Worm (Caenorhabditis elegans) whole organism, young adult: ENCODE results near the gene ife-2.

Source experiments
- B0019.2 ChIP-seq: fragments of 200-800 bp; sonication (Bioruptor generic); conservative IDR thresholded peaks from 2 replicates; pipeline ENCODE4 v1.3.6; 2022; ENCODE audit warnings: missing genetic modification reagents, missing genetic modification characterization, missing compliant biosample characterization
- B0336.3 ChIP-seq: fragments of 200-800 bp; sonication (Bioruptor generic); IDR thresholded peaks from 2 replicates; pipeline ENCODE4 v1.3.6; 2022; ENCODE audit warnings: missing genetic modification characterization, missing compliant biosample characterization
- C17E4.6 ChIP-seq: fragments of 200-800 bp; sonication (Bioruptor generic); IDR thresholded peaks from 2 replicates; pipeline ENCODE4 v1.3.6; 2022; ENCODE audit warnings: missing genetic modification reagents, missing genetic modification characterization, missing compliant biosample characterization
- F22D6.2 ChIP-seq: sonication (generic microtip); optimal IDR thresholded peaks from 2 replicates; lab custom pipeline; 2016; ENCODE audit warnings: mild to moderate bottlenecking, missing genetic modification characterization, missing compliant biosample characterization
- F33H1.4 ChIP-seq: fragments of 200-800 bp; sonication (Bioruptor generic); IDR thresholded peaks from 2 replicates; pipeline ENCODE4 v1.3.6; 2022; ENCODE audit warnings: missing genetic modification reagents, missing genetic modification characterization, missing compliant biosample characterization
- F37B4.10 ChIP-seq: fragments of 200-800 bp; sonication (Bioruptor generic); IDR thresholded peaks from 2 replicates; pipeline ENCODE4 v1.3.6; 2022; ENCODE audit warnings: missing genetic modification characterization, missing compliant biosample characterization
- F57C9.4 ChIP-seq: sonication (generic microtip); optimal IDR thresholded peaks from 2 replicates; lab custom pipeline; 2017; ENCODE audit warnings: mild to moderate bottlenecking, missing genetic modification characterization, missing compliant biosample characterization
- T26A5.8 ChIP-seq: sonication (generic microtip); optimal IDR thresholded peaks from 2 replicates; lab custom pipeline; 2016; ENCODE audit warnings: missing genetic modification characterization, missing compliant biosample characterization
- ama-1 ChIP-seq, 3 experiments: fragments of 150-350 bp in 1 of 3; sonication (generic microtip) in 2 of 3; optimal IDR thresholded peaks; 2 replicates each; lab custom pipeline; 2014 to 2018; ENCODE audit warnings: missing biosample characterization in 2 of 3, missing genetic modification characterization in 2 of 3, missing genetic modification reagents in 2 of 3
- atf-7 ChIP-seq: sonication (generic microtip); optimal IDR thresholded peaks from 2 replicates; lab custom pipeline; 2017; ENCODE audit warnings: mild to moderate bottlenecking, missing genetic modification characterization, missing compliant biosample characterization
- cebp-1 ChIP-seq, 2 experiments: fragments of 200-800 bp in 1 of 2; sonication (Bioruptor generic) in 1 of 2; sonication (generic microtip) in 1 of 2; IDR thresholded peaks in 1 of 2; optimal IDR thresholded peaks in 1 of 2; 2 replicates each; pipeline versions ENCODE4 v1.3.6 to Lab custom; 2017 to 2022; ENCODE audit warnings: missing compliant biosample characterization in 2 of 2, missing genetic modification characterization in 2 of 2, mild to moderate bottlenecking in 1 of 2, missing genetic modification reagents in 1 of 2, moderate library complexity in 1 of 2
- ceh-27 ChIP-seq: fragments of 200-800 bp; sonication (Bioruptor generic); optimal IDR thresholded peaks from 2 replicates; lab custom pipeline; 2018; ENCODE audit warnings: mild to moderate bottlenecking, missing genetic modification characterization, moderate library complexity, missing compliant biosample characterization
- ceh-58 ChIP-seq: fragments of 200-800 bp; sonication (Bioruptor generic); IDR thresholded peaks from 2 replicates; pipeline ENCODE4 v1.3.6; 2022; ENCODE audit warnings: missing genetic modification characterization, missing compliant biosample characterization
- ceh-79 ChIP-seq: sonication (generic microtip); optimal IDR thresholded peaks from 2 replicates; lab custom pipeline; 2017; ENCODE audit warnings: mild to moderate bottlenecking, missing genetic modification characterization, missing compliant biosample characterization
- ceh-91 ChIP-seq: fragments of 200-800 bp; sonication (Bioruptor generic); IDR thresholded peaks from 2 replicates; pipeline ENCODE4 v1.3.6; 2022; ENCODE audit warnings: missing genetic modification reagents, missing genetic modification characterization, missing compliant biosample characterization
- die-1 ChIP-seq: sonication (generic microtip); optimal IDR thresholded peaks from 2 replicates; lab custom pipeline; 2016; ENCODE audit warnings: missing genotype, mild to moderate bottlenecking, missing genetic modification characterization, missing compliant biosample characterization
- dox-1 ChIP-seq: fragments of 200-800 bp; sonication (Bioruptor generic); IDR thresholded peaks from 2 replicates; pipeline ENCODE4 v1.3.6; 2022; ENCODE audit warnings: missing genetic modification reagents, missing genetic modification characterization, missing compliant biosample characterization
- dpl-1 ChIP-seq: fragments of 150-350 bp; optimal IDR thresholded peaks from 2 replicates; lab custom pipeline; 2014; ENCODE audit warnings: missing biosample characterization, missing genetic modification reagents, missing genetic modification characterization
- efl-1 ChIP-seq: fragments of 150-350 bp; optimal IDR thresholded peaks from 2 replicates; lab custom pipeline; 2014; ENCODE audit warnings: missing biosample characterization, missing genetic modification reagents, missing genetic modification characterization
- egl-44 ChIP-seq: fragments of 200-800 bp; sonication (Bioruptor generic); IDR thresholded peaks from 2 replicates; pipeline ENCODE4 v1.3.6; 2022; ENCODE audit warnings: missing genetic modification reagents, missing genetic modification characterization, missing compliant biosample characterization
- egrh-3 ChIP-seq: fragments of 200-800 bp; sonication (Bioruptor generic); IDR thresholded peaks from 2 replicates; pipeline ENCODE4 v1.3.6; 2022; ENCODE audit warnings: missing genetic modification reagents, missing genetic modification characterization, missing compliant biosample characterization
- ekl-4 ChIP-seq: fragments of 200-800 bp; sonication (Bioruptor generic); IDR thresholded peaks from 2 replicates; pipeline ENCODE4 v1.3.6; 2022; ENCODE audit warnings: missing genetic modification reagents, missing genetic modification characterization, missing compliant biosample characterization
- fkh-3 ChIP-seq: sonication (generic microtip); optimal IDR thresholded peaks from 2 replicates; lab custom pipeline; 2016; ENCODE audit warnings: mild to moderate bottlenecking, missing genetic modification characterization, missing compliant biosample characterization
- him-1 ChIP-seq: sonication (generic microtip); optimal IDR thresholded peaks from 2 replicates; lab custom pipeline; 2016; ENCODE audit warnings: missing genotype, missing genetic modification reagents, missing genetic modification characterization, missing compliant biosample characterization
- hmg-1.2 ChIP-seq: fragments of 200-800 bp; sonication (Bioruptor generic); IDR thresholded peaks from 2 replicates; pipeline ENCODE4 v1.3.6; 2022; ENCODE audit warnings: missing genetic modification reagents, missing genetic modification characterization, missing compliant biosample characterization
- lag-1 ChIP-seq: fragments of 200-800 bp; sonication (Bioruptor generic); IDR thresholded peaks from 2 replicates; pipeline ENCODE4 v1.3.6; 2022; ENCODE audit warnings: missing genetic modification reagents, missing genetic modification characterization, missing compliant biosample characterization
- madf-10 ChIP-seq: sonication (generic microtip); optimal IDR thresholded peaks from 2 replicates; lab custom pipeline; 2016; ENCODE audit warnings: mild to moderate bottlenecking, missing genetic modification characterization, missing compliant biosample characterization
- madf-6 ChIP-seq: fragments of 200-800 bp; sonication (Bioruptor generic); IDR thresholded peaks from 2 replicates; pipeline ENCODE4 v1.3.6; 2022; ENCODE audit warnings: missing genetic modification reagents, missing genetic modification characterization, missing compliant biosample characterization
- mel-28 ChIP-seq: sonication (generic microtip); optimal IDR thresholded peaks from 2 replicates; lab custom pipeline; 2016; ENCODE audit warnings: borderline replicate concordance, mild to moderate bottlenecking, missing genetic modification characterization, missing compliant biosample characterization
- mes-4 ChIP-seq: sonication (generic microtip); optimal IDR thresholded peaks from 2 replicates; lab custom pipeline; 2016; ENCODE audit warnings: missing genotype, missing genetic modification characterization, missing compliant biosample characterization
- nhr-179 ChIP-seq: sonication (generic microtip); optimal IDR thresholded peaks from 2 replicates; lab custom pipeline; 2016; ENCODE audit warnings: mild to moderate bottlenecking, missing genetic modification characterization, missing compliant biosample characterization
- nhr-27 ChIP-seq: fragments of 200-800 bp; sonication (Bioruptor generic); optimal IDR thresholded peaks from 2 replicates; lab custom pipeline; 2018; ENCODE audit warnings: mild to moderate bottlenecking, missing genetic modification characterization, moderate library complexity, missing compliant biosample characterization
- pha-4 ChIP-seq: fragments of 150-350 bp; sonication (generic microtip); optimal IDR thresholded peaks from 2 replicates; lab custom pipeline; 2014; ENCODE audit warnings: missing biosample characterization, missing genetic modification reagents, missing genetic modification characterization
- rec-8 ChIP-seq, 2 experiments: sonication (generic microtip); optimal IDR thresholded peaks; 2 replicates each; lab custom pipeline; 2016; ENCODE audit warnings: mild to moderate bottlenecking in 2 of 2, missing genetic modification characterization in 2 of 2, missing genetic modification reagents in 2 of 2, missing genotype in 2 of 2, missing biosample characterization in 1 of 2, missing compliant biosample characterization in 1 of 2, moderate library complexity in 1 of 2
- repo-1 ChIP-seq: sonication (generic microtip); optimal IDR thresholded peaks from 2 replicates; lab custom pipeline; 2017; ENCODE audit warnings: mild to moderate bottlenecking, missing genetic modification characterization, missing compliant biosample characterization
- rpc-1 ChIP-seq, 2 experiments: fragments of 150-350 bp in 1 of 2; sonication (generic microtip) in 1 of 2; optimal IDR thresholded peaks; 2 replicates each; lab custom pipeline; 2014 to 2018; ENCODE audit warnings: missing biosample characterization in 1 of 2, missing genetic modification characterization in 1 of 2, missing genetic modification reagents in 1 of 2, missing genotype in 1 of 2
- sea-2 ChIP-seq: fragments of 200-800 bp; sonication (Bioruptor generic); IDR thresholded peaks from 2 replicates; pipeline ENCODE4 v1.3.6; 2022; ENCODE audit warnings: missing genetic modification characterization, missing compliant biosample characterization
- snpc-1.3 ChIP-seq: sonication (generic microtip); optimal IDR thresholded peaks from 2 replicates; lab custom pipeline; 2017; ENCODE audit warnings: missing genetic modification characterization, mild to moderate bottlenecking, missing compliant biosample characterization, antibody characterized with exemption, moderate library complexity, missing genotype, missing genetic modification reagents; ENCODE audit not compliant: insufficient read depth
- somi-1 ChIP-seq: fragments of 200-800 bp; sonication (Bioruptor generic); optimal IDR thresholded peaks from 2 replicates; lab custom pipeline; 2018; ENCODE audit warnings: mild to moderate bottlenecking, missing genetic modification characterization, missing compliant biosample characterization
- sptf-2 ChIP-seq: fragments of 200-800 bp; sonication (Bioruptor generic); optimal IDR thresholded peaks from 2 replicates; lab custom pipeline; 2018; ENCODE audit warnings: mild to moderate bottlenecking, missing genetic modification characterization, missing compliant biosample characterization
- tbp1 ChIP-seq: fragments of 200-800 bp; sonication (Bioruptor generic); optimal IDR thresholded peaks from 2 replicates; lab custom pipeline; 2018; ENCODE audit warnings: mild to moderate bottlenecking, missing genetic modification characterization, missing compliant biosample characterization
- tbx-9 ChIP-seq: sonication (generic microtip); optimal IDR thresholded peaks from 2 replicates; lab custom pipeline; 2016; ENCODE audit warnings: borderline replicate concordance, missing genetic modification characterization, inconsistent platforms, missing compliant biosample characterization
- unc-130 ChIP-seq: sonication (generic microtip); optimal IDR thresholded peaks from 2 replicates; lab custom pipeline; 2016; ENCODE audit warnings: missing genetic modification reagents, missing genetic modification characterization, missing compliant biosample characterization
- xnd-1 ChIP-seq: sonication (generic microtip); optimal IDR thresholded peaks from 2 replicates; lab custom pipeline; 2016; ENCODE audit warnings: missing genotype, missing genetic modification reagents, missing genetic modification characterization, missing compliant biosample characterization
- zfh-2 ChIP-seq: fragments of 200-800 bp; sonication (Bioruptor generic); conservative IDR thresholded peaks from 2 replicates; pipeline ENCODE4 v1.3.6; 2022; ENCODE audit warnings: missing genetic modification reagents, missing genetic modification characterization, missing compliant biosample characterization
- zim-3 ChIP-seq: sonication (generic microtip); optimal IDR thresholded peaks from 2 replicates; lab custom pipeline; 2017; ENCODE audit warnings: mild to moderate bottlenecking, missing genetic modification characterization, moderate library complexity, missing compliant biosample characterization
- ztf-22 ChIP-seq: fragments of 200-800 bp; sonication (Bioruptor generic); optimal IDR thresholded peaks from 2 replicates; lab custom pipeline; 2018; ENCODE audit warnings: mild to moderate bottlenecking, missing genetic modification characterization, moderate library complexity, missing compliant biosample characterization

ife-2 gene

DNA sequence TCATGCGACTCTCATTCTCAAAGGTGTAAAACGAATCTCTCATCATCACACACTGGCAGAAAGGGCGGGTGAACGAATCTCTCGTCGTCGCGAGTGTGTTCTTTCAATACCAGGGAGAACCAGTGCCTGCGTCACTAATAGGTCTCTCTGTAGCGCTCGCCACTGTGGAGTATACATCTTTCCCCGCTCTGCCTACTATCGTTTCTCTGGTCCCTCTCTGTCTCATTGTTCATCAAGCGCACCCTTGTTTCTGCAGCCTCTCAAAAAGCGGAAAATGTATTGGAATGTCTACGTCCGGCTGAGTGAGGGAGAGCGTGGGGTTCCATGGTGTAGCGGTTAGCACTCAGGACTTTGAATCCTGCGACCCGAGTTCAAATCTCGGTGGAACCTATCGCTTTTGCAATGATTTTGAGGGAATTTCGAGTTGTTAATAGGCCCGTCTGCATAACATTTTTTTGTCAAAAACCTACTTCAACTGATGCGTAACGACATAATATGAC, 27.6 kb upstream of the ife-2 start (continued):
- TF ChIP-seq F33H1.4 (GFP tag; lab: Robert Waterston, UW) (no peak), rec-8 (tag; optimal IDR thresholded peaks at IDR 0.05; lab: Kevin White, UChicago) (peak; percentile 46 to 84), F37B4.10 (GFP tag; lab: Robert Waterston, UW) (0 out of 2 replicates have a peak, but pooled peaks have one; percentile 5), snpc-1.3 (tag; lab: Kevin White, UChicago) (peak; percentile 60), atf-7 (tag; lab: Kevin White, UChicago) (peak; percentile 91), madf-10 (tag; lab: Kevin White, UChicago) (peak; percentile 91), somi-1 (GFP tag; lab: Kevin White, UChicago) (peak; percentile 76), xnd-1 (tag; lab: Kevin White, UChicago) (no peak), mel-28 (no peak), cebp-1 (GFP tag; IDR thresholded peaks at IDR 0.05; lab: Robert Waterston, UW) (peak; percentile 61; the same call in 1 of the 2 replicates), cebp-1 (tag; optimal IDR thresholded peaks at IDR 0.05; lab: Kevin White, UChicago) (peak; percentile 91), rpc-1 (optimal IDR thresholded peaks at IDR 0.05; lab: Kevin White, UChicago) (peak; percentile 92), rpc-1 (tag; optimal IDR thresholded peaks at IDR 0.05; lab: Kevin White, UChicago) (peak; percentile 94), tbp1 (GFP tag; lab: Kevin White, UChicago) (peak; percentile 96), hmg-1.2 (GFP tag; lab: Robert Waterston, UW) (peak; percentile 89), zim-3 (tag; lab: Kevin White, UChicago) (peak; percentile 53), mes-4 (tag; lab: Kevin White, UChicago) (no peak), unc-130 (GFP tag; lab: Kevin White, UChicago) (no peak), dox-1 (GFP tag; lab: Robert Waterston, UW) (peak; percentile 96), zfh-2 (GFP tag; lab: Robert Waterston, UW) (peak; percentile 92), pha-4 (no peak), efl-1 (GFP tag; lab: Kevin White, UChicago) (no peak), lag-1 (GFP tag; lab: Robert Waterston, UW) (no peak), repo-1 (peak; percentile 92), tbx-9 (tag; lab: Kevin White, UChicago) (no peak), sea-2 (0 out of 2 replicates have a peak, but pooled peaks have one; percentile 48), ztf-22 (GFP tag; lab: Kevin White, UChicago) (peak; percentile 32), ceh-91 (no peak), ceh-27 (peak; percentile 92), madf-6 (GFP tag; lab: Robert Waterston, UW) (peak; percentile 28; the same call in 1 of the 2 replicates), C17E4.6 (GFP tag; lab: Robert Waterston, UW) (0 out of 2 replicates have a peak, but pooled peaks have one; percentile 11), dpl-1 (no peak), nhr-27 (tag; lab: Kevin White, UChicago) (peak; percentile 35), sptf-2 (GFP tag; lab: Kevin White, UChicago) (no peak), ceh-58 (GFP tag; lab: Robert Waterston, UW) (no peak), die-1 (tag; lab: Kevin White, UChicago) (peak; percentile 90), ama-1 (optimal IDR thresholded peaks at IDR 0.05; lab: Kevin White, UChicago) (no peak), ama-1 (GFP tag; optimal IDR thresholded peaks at IDR 0.05; lab: Kevin White, UChicago) (peak in 1 of 2 experiments; percentile 26), B0336.3 (peak; percentile 96), T26A5.8 (tag; lab: Kevin White, UChicago) (no peak), egl-44 (GFP tag; lab: Robert Waterston, UW) (0 out of 2 replicates have a peak, but pooled peaks have one; percentile 51), fkh-3 (tag; lab: Kevin White, UChicago) (peak; percentile 78), him-1 (peak; percentile 83), B0019.2 (no peak; the same call in 1 of the 2 replicates), ceh-79 (tag; lab: Kevin White, UChicago) (peak; percentile 67), nhr-179 (tag; lab: Kevin White, UChicago) (peak; percentile 39), F57C9.4 (tag; lab: Kevin White, UChicago) (no peak), egrh-3 (peak; percentile 46), F22D6.2 (peak; percentile 83), ekl-4 (GFP tag; lab: Robert Waterston, UW) (peak; percentile 50; the same call in 1 of the 2 replicates)
